Worm (Caenorhabditis elegans): ENCODE results near the gene Y57G11B.3.
A peak's percentile ranks its signal among the peaks of the same experiment; 100 is the strongest.

The Y57G11B.3 gene

ce11 chrIV:14603022-14603421, 28.8 kb upstream of the Y57G11B.3 start:
- TF ChIP-seq dmd-6 (GFP tag; IDR thresholded peaks at IDR 0.05) (peak; percentile 22; the same call in 1 of the 2 replicates), daf-8 (GFP tag; IDR thresholded peaks at IDR 0.05) (no peak), unc-62 (GFP tag; optimal IDR thresholded peaks at IDR 0.05 in 1 of 2) (peak in 1 of 2 experiments; percentile 78), unc-62 (tag; optimal IDR thresholded peaks at IDR 0.05) (no peak)

ce11 chrIV:14599321-14599720, 25.1 kb upstream of the Y57G11B.3 start:
- TF ChIP-seq snpc-1.2 (GFP tag; IDR thresholded peaks at IDR 0.05) (0 out of 2 replicates have a peak, but pooled peaks have one; percentile 9), sdz-12 (GFP tag; optimal IDR thresholded peaks at IDR 0.05) (no peak)

- no peak for TF ChIP-seq lin-29 (GFP tag; IDR thresholded peaks at IDR 0.05)
- TF ChIP-seq ces-1 (GFP tag; optimal IDR thresholded peaks at IDR 0.05): no peak
- no peak for TF ChIP-seq F26F4.8 (GFP tag; conservative IDR thresholded peaks at IDR 0.05)
- no peak for TF ChIP-seq skn-1 (tag; optimal IDR thresholded peaks at IDR 0.05)
- no peak for TF ChIP-seq hif-1 (tag; optimal IDR thresholded peaks at IDR 0.05)
- TF ChIP-seq set-16 (GFP tag; IDR thresholded peaks at IDR 0.05): no peak
- no peak for TF ChIP-seq arid-1 (GFP tag; conservative IDR thresholded peaks at IDR 0.05)
- peak; percentile 85 to 96 for TF ChIP-seq lsy-2 (tag; optimal IDR thresholded peaks at IDR 0.05)
- TF ChIP-seq mxl-2 (GFP tag; conservative IDR thresholded peaks at IDR 0.05): no peak
- peak; percentile 100 for TF ChIP-seq dmd-6 (GFP tag; IDR thresholded peaks at IDR 0.05)
- TF ChIP-seq mdt-29 (GFP tag; IDR thresholded peaks at IDR 0.05): 0 out of 2 replicates have a peak, but pooled peaks have one; percentile 61
- no peak for TF ChIP-seq Y75B8A.6 (GFP tag; IDR thresholded peaks at IDR 0.05)
- TF ChIP-seq ceh-32 (tag; optimal IDR thresholded peaks at IDR 0.05; ENCODE audit: poor library complexity): no peak
- peak; percentile 86 for TF ChIP-seq fos-1 (tag; optimal IDR thresholded peaks at IDR 0.05)
- TF ChIP-seq aha-1 (tag): peak; percentile 81
- no peak for TF ChIP-seq zag-1 (tag; optimal IDR thresholded peaks at IDR 0.05)
- no peak for TF ChIP-seq T26A8.4 (GFP tag; IDR thresholded peaks at IDR 0.05)
- peak; percentile 95 for TF ChIP-seq nhr-10 (tag; optimal IDR thresholded peaks at IDR 0.05)
- TF ChIP-seq ceh-28 (tag; optimal IDR thresholded peaks at IDR 0.05): no peak
- no peak for TF ChIP-seq lim-7 (GFP tag; IDR thresholded peaks at IDR 0.05)
- no peak for TF ChIP-seq unc-39 (tag; optimal IDR thresholded peaks at IDR 0.05)
- TF ChIP-seq daf-12 (tag; optimal IDR thresholded peaks at IDR 0.05): no peak
- TF ChIP-seq spr-1 (tag; optimal IDR thresholded peaks at IDR 0.05): peak; percentile 32
- peak; percentile 92 for TF ChIP-seq hlh-30 (tag; optimal IDR thresholded peaks at IDR 0.05; ENCODE audit: insufficient read depth)
- TF ChIP-seq zfp-2 (tag; optimal IDR thresholded peaks at IDR 0.05): no peak
- TF ChIP-seq dmd-8 (GFP tag; IDR thresholded peaks at IDR 0.05): no peak
- TF ChIP-seq mep-1 (tag; optimal IDR thresholded peaks at IDR 0.05): peak; percentile 93
- TF ChIP-seq nhr-6 (tag; optimal IDR thresholded peaks at IDR 0.05): peak; percentile 94
- TF ChIP-seq vab-7 (GFP tag; IDR thresholded peaks at IDR 0.05): no peak
- peak; percentile 61 for TF ChIP-seq zip-2 (tag; optimal IDR thresholded peaks at IDR 0.05)
- TF ChIP-seq F49E8.2 (tag; optimal IDR thresholded peaks at IDR 0.05; ENCODE audit: borderline replicate concordance): no peak
- no peak for TF ChIP-seq lin-39 (tag; optimal IDR thresholded peaks at IDR 0.05)
- peak; percentile 96 for TF ChIP-seq nhr-102 (tag; optimal IDR thresholded peaks at IDR 0.05)
- TF ChIP-seq nhr-11 (tag; optimal IDR thresholded peaks at IDR 0.05): peak; percentile 73
- TF ChIP-seq ceh-62 (tag; optimal IDR thresholded peaks at IDR 0.05): no peak
- peak; percentile 43 for TF ChIP-seq lin-38 (GFP tag; IDR thresholded peaks at IDR 0.05)
- peak; percentile 99 for TF ChIP-seq nhr-48 (tag; optimal IDR thresholded peaks at IDR 0.05)
- TF ChIP-seq mes-2 (tag; optimal IDR thresholded peaks at IDR 0.05; ENCODE audit: poor library complexity, severe bottlenecking): no peak
- peak; percentile 45 for TF ChIP-seq ztf-7 (tag; optimal IDR thresholded peaks at IDR 0.05)
- TF ChIP-seq mdl-1 (tag; optimal IDR thresholded peaks at IDR 0.05): peak; percentile 83 to 99
- TF ChIP-seq egl-27 (tag; optimal IDR thresholded peaks at IDR 0.05): no peak
- TF ChIP-seq D1046.2 (GFP tag; IDR thresholded peaks at IDR 0.05): no peak
- TF ChIP-seq daf-19 (GFP tag; conservative IDR thresholded peaks at IDR 0.05): no peak
- peak; percentile 80 for TF ChIP-seq T20F7.1 (GFP tag; optimal IDR thresholded peaks at IDR 0.05)
These were observed 20.1 kb upstream of the Y57G11B.3 start for ce11 chrIV:14594249-14594648.

All from whole organism, L4 larva.